Fruit fly (Drosophila melanogaster) whole organism, embryonic: Measurements from ENCODE around the gene CG43938.
A peak's percentile ranks its signal among the peaks of the same experiment; 100 is the strongest.

Experiments
- Abd-B ChIP-seq: fragments of 200-800 bp; sonication (Bioruptor generic); optimal IDR thresholded peaks from 2 replicates; lab custom pipeline; 2018; ENCODE audit warnings: missing biosample characterization, mild to moderate bottlenecking, missing genetic modification characterization, moderate library complexity
- Antp ChIP-seq: fragments of 200-800 bp; sonication (Bioruptor generic); optimal IDR thresholded peaks from 3 replicates; lab custom pipeline; 2016; ENCODE audit warnings: missing biosample characterization, missing genetic modification characterization
- Blimp-1 ChIP-seq: fragments of 200-800 bp; sonication (Bioruptor generic); optimal IDR thresholded peaks from 3 replicates; lab custom pipeline; 2018; ENCODE audit warnings: missing biosample characterization, missing genetic modification characterization, mild to moderate bottlenecking, moderate library complexity, missing genetic modification reagents
- CG10321 ChIP-seq: fragments of 200-800 bp; sonication (Bioruptor generic); IDR thresholded peaks from 2 replicates; pipeline ENCODE4 v1.3.6; 2022; ENCODE audit warnings: missing biosample characterization, missing genetic modification characterization
- CG1233 ChIP-seq: fragments of 200-800 bp; sonication (Bioruptor generic); optimal IDR thresholded peaks from 4 replicates; lab custom pipeline; 2018; ENCODE audit warnings: missing biosample characterization, mild to moderate bottlenecking, missing genetic modification characterization
- CG13424 ChIP-seq: fragments of 200-800 bp; sonication (Bioruptor generic); optimal IDR thresholded peaks from 2 replicates; lab custom pipeline; 2019; ENCODE audit warnings: missing biosample characterization, mild to moderate bottlenecking, missing genetic modification characterization, moderate library complexity
- CG13624 ChIP-seq: fragments of 200-800 bp; sonication (Bioruptor generic); optimal IDR thresholded peaks from 2 replicates; lab custom pipeline; 2016; ENCODE audit warnings: missing biosample characterization, missing genetic modification characterization
- CG14710 ChIP-seq: fragments of 200-800 bp; sonication (Bioruptor generic); optimal IDR thresholded peaks from 3 replicates; lab custom pipeline; 2019; ENCODE audit warnings: missing biosample characterization, mild to moderate bottlenecking, missing genetic modification characterization, moderate library complexity
- CG15011 ChIP-seq: fragments of 200-800 bp; sonication (Bioruptor generic); optimal IDR thresholded peaks from 3 replicates; lab custom pipeline; 2018; ENCODE audit warnings: missing biosample characterization, mild to moderate bottlenecking, missing genetic modification characterization
- CG15073 ChIP-seq: fragments of 200-800 bp; sonication (Bioruptor generic); optimal IDR thresholded peaks from 2 replicates; lab custom pipeline; 2016; ENCODE audit warnings: missing biosample characterization, missing genetic modification characterization
- CG17359 ChIP-seq: fragments of 200-800 bp; sonication (Bioruptor generic); optimal IDR thresholded peaks from 3 replicates; lab custom pipeline; 2018; ENCODE audit warnings: missing biosample characterization, mild to moderate bottlenecking, missing genetic modification characterization, moderate library complexity
- CG2202 ChIP-seq: fragments of 200-800 bp; sonication (Bioruptor generic); optimal IDR thresholded peaks from 2 replicates; lab custom pipeline; 2018; ENCODE audit warnings: missing biosample characterization, mild to moderate bottlenecking, missing genetic modification characterization
- CG30431 ChIP-seq: fragments of 200-800 bp; sonication (Bioruptor generic); optimal IDR thresholded peaks from 2 replicates; lab custom pipeline; 2017; ENCODE audit warnings: missing biosample characterization, missing genetic modification characterization
- CG3281 ChIP-seq: fragments of 200-800 bp; sonication (Bioruptor generic); optimal IDR thresholded peaks from 3 replicates; lab custom pipeline; 2017; ENCODE audit warnings: missing biosample characterization, mild to moderate bottlenecking, missing genetic modification characterization
- CG4424 ChIP-seq: fragments of 200-800 bp; sonication (Bioruptor generic); optimal IDR thresholded peaks from 3 replicates; lab custom pipeline; 2016; ENCODE audit warnings: missing biosample characterization, missing genetic modification characterization
- CG4730 ChIP-seq: fragments of 200-800 bp; sonication (Bioruptor generic); IDR thresholded peaks from 2 replicates; pipeline ENCODE4 v1.3.6; 2022; ENCODE audit warnings: missing biosample characterization, missing genetic modification characterization
- CG7839 ChIP-seq: fragments of 200-800 bp; sonication (Bioruptor generic); optimal IDR thresholded peaks from 3 replicates; lab custom pipeline; 2018; ENCODE audit warnings: missing biosample characterization, mild to moderate bottlenecking, missing genetic modification characterization, moderate library complexity
- CG7987 ChIP-seq: fragments of 200-800 bp; sonication (Bioruptor generic); optimal IDR thresholded peaks from 2 replicates; lab custom pipeline; 2018; ENCODE audit warnings: missing biosample characterization, mild to moderate bottlenecking, missing genetic modification characterization, moderate library complexity
- CG9437 ChIP-seq: fragments of 200-800 bp; sonication (Bioruptor generic); optimal IDR thresholded peaks from 2 replicates; lab custom pipeline; 2018; ENCODE audit warnings: missing biosample characterization, mild to moderate bottlenecking, missing genetic modification characterization
- Dip2 ChIP-seq: fragments of 200-800 bp; sonication (Bioruptor generic); IDR thresholded peaks from 2 replicates; pipeline ENCODE4 v1.3.6; 2022; ENCODE audit warnings: missing biosample characterization, missing genetic modification characterization
- Doc3 ChIP-seq: fragments of 200-800 bp; sonication (Bioruptor generic); IDR thresholded peaks from 3 replicates; pipeline ENCODE4 v1.3.6; 2022; ENCODE audit warnings: missing biosample characterization, missing genetic modification characterization; ENCODE audit not compliant: partially characterized antibody
- Hand ChIP-seq: fragments of 200-800 bp; sonication (Bioruptor generic); optimal IDR thresholded peaks from 2 replicates; lab custom pipeline; 2017; ENCODE audit warnings: mild to moderate bottlenecking, missing biosample characterization, missing genetic modification reagents, missing genetic modification characterization
- NfI ChIP-seq: fragments of 200-800 bp; sonication (Bioruptor generic); optimal IDR thresholded peaks from 3 replicates; lab custom pipeline; 2018; ENCODE audit warnings: missing biosample characterization, mild to moderate bottlenecking, missing genetic modification characterization, moderate library complexity
- Oaz ChIP-seq: fragments of 200-800 bp; sonication (Bioruptor generic); IDR thresholded peaks from 2 replicates; pipeline ENCODE4 v1.3.6; 2022; ENCODE audit warnings: missing biosample characterization, missing genetic modification characterization
- Rx ChIP-seq: fragments of 200-800 bp; sonication (Bioruptor generic); IDR thresholded peaks from 2 replicates; pipeline ENCODE4 v1.3.6; 2022; ENCODE audit warnings: missing biosample characterization, missing genetic modification characterization
- Sin3A ChIP-seq: fragments of >200 bp; optimal IDR thresholded peaks from 2 replicates; lab custom pipeline; 2018
- ab ChIP-seq: fragments of 200-800 bp; sonication (Bioruptor generic); optimal IDR thresholded peaks from 2 replicates; lab custom pipeline; 2016; ENCODE audit warnings: missing biosample characterization, missing genetic modification characterization
- ara ChIP-seq: fragments of 200-800 bp; sonication (Bioruptor generic); IDR thresholded peaks from 2 replicates; pipeline ENCODE4 v1.3.6; 2022; ENCODE audit warnings: missing biosample characterization, missing genetic modification characterization
- ash1 ChIP-seq: fragments of 200-800 bp; sonication (Bioruptor generic); optimal IDR thresholded peaks from 2 replicates; lab custom pipeline; 2018; ENCODE audit warnings: missing biosample characterization, mild to moderate bottlenecking, missing genetic modification characterization
- dm ChIP-seq: fragments of 200-800 bp; sonication (Bioruptor generic); optimal IDR thresholded peaks from 3 replicates; lab custom pipeline; 2016; ENCODE audit warnings: missing biosample characterization, missing genetic modification characterization
- exex ChIP-seq: fragments of 200-800 bp; sonication (Bioruptor generic); optimal IDR thresholded peaks from 4 replicates; lab custom pipeline; 2018; ENCODE audit warnings: missing biosample characterization, mild to moderate bottlenecking, missing genetic modification characterization, moderate library complexity
- fu2 ChIP-seq: fragments of 200-800 bp; sonication (Bioruptor generic); optimal IDR thresholded peaks from 2 replicates; lab custom pipeline; 2016; ENCODE audit warnings: missing biosample characterization, missing genetic modification characterization
- grau ChIP-seq: fragments of 200-800 bp; optimal IDR thresholded peaks from 3 replicates; lab custom pipeline; 2019; ENCODE audit warnings: missing biosample characterization, mild to moderate bottlenecking, missing genetic modification characterization, moderate library complexity
- h ChIP-seq: fragments of >200 bp; optimal IDR thresholded peaks from 2 replicates; lab custom pipeline; 2017
- jumu ChIP-seq: fragments of 200-800 bp; sonication (Bioruptor generic); optimal IDR thresholded peaks from 3 replicates; lab custom pipeline; 2016; ENCODE audit warnings: missing biosample characterization, missing genetic modification characterization
- kay ChIP-seq: fragments of 200-800 bp; sonication (Bioruptor generic); optimal IDR thresholded peaks from 2 replicates; lab custom pipeline; 2016; ENCODE audit warnings: missing biosample characterization, missing genetic modification characterization
- luna ChIP-seq: fragments of 200-800 bp; sonication (Bioruptor generic); optimal IDR thresholded peaks from 2 replicates; lab custom pipeline; 2016; ENCODE audit warnings: missing biosample characterization, missing genetic modification characterization
- maf-S ChIP-seq: fragments of 200-800 bp; sonication (Bioruptor generic); optimal IDR thresholded peaks from 2 replicates; lab custom pipeline; 2016; ENCODE audit warnings: missing biosample characterization, missing genetic modification characterization
- mld ChIP-seq: fragments of 200-800 bp; sonication (Bioruptor generic); IDR thresholded peaks from 3 replicates; pipeline ENCODE4 v1.3.6; 2022; ENCODE audit warnings: missing biosample characterization, missing genetic modification characterization; ENCODE audit not compliant: partially characterized antibody
- odd ChIP-seq: fragments of 200-800 bp; sonication (Bioruptor generic); optimal IDR thresholded peaks from 2 replicates; lab custom pipeline; 2017; ENCODE audit warnings: missing biosample characterization, mild to moderate bottlenecking, missing genetic modification characterization
- onecut ChIP-seq: fragments of 200-800 bp; sonication (Bioruptor generic); IDR thresholded peaks from 2 replicates; pipeline ENCODE4 v1.3.6; 2022; ENCODE audit warnings: missing biosample characterization, missing genetic modification characterization
- pho ChIP-seq: fragments of 200-800 bp; sonication (Bioruptor generic); optimal IDR thresholded peaks from 2 replicates; lab custom pipeline; 2016; ENCODE audit warnings: missing biosample characterization, missing genetic modification characterization
- prd ChIP-seq, 3 experiments: fragments of >200 bp in 2 of 3; fragments of 200-800 bp in 1 of 3; sonication (Bioruptor generic) in 1 of 3; optimal IDR thresholded peaks in 2 of 3; IDR thresholded peaks in 1 of 3; 2 replicates in 2 of 3; 3 replicates in 1 of 3; pipeline versions ENCODE4 v1.3.6 to Lab custom; 2017 to 2022; ENCODE audit warnings: missing biosample characterization in 1 of 3, missing genetic modification characterization in 1 of 3
- repo ChIP-seq: fragments of 200-800 bp; sonication (Bioruptor generic); optimal IDR thresholded peaks from 2 replicates; lab custom pipeline; 2016; ENCODE audit warnings: missing biosample characterization, missing genetic modification characterization
- row ChIP-seq: fragments of 200-800 bp; sonication (Bioruptor generic); IDR thresholded peaks from 3 replicates; pipeline ENCODE4 v1.3.6; 2022; ENCODE audit warnings: missing biosample characterization, missing genetic modification characterization
- sisA ChIP-seq: fragments of 200-800 bp; sonication (Bioruptor generic); IDR thresholded peaks from 2 replicates; pipeline ENCODE4 v1.3.6; 2022; ENCODE audit warnings: missing biosample characterization, missing genetic modification characterization
- tll ChIP-seq, 2 experiments: fragments of 200-800 bp in 1 of 2; fragments of >200 bp in 1 of 2; sonication (Bioruptor generic) in 1 of 2; optimal IDR thresholded peaks; 2 replicates each; lab custom pipeline; 2017 to 2019; ENCODE audit warnings: missing biosample characterization in 2 of 2, missing genetic modification characterization in 2 of 2, mild to moderate bottlenecking in 1 of 2, moderate library complexity in 1 of 2
- toy ChIP-seq: fragments of 200-800 bp; sonication (Bioruptor generic); IDR thresholded peaks from 2 replicates; pipeline ENCODE4 v1.3.6; 2022; ENCODE audit warnings: missing biosample characterization, missing genetic modification characterization
- z ChIP-seq: fragments of 200-800 bp; sonication (Bioruptor generic); IDR thresholded peaks from 3 replicates; pipeline ENCODE4 v1.3.6; 2022; ENCODE audit warnings: missing biosample characterization, missing genetic modification characterization
- zfh2 ChIP-seq: fragments of 200-800 bp; sonication (Bioruptor generic); optimal IDR thresholded peaks from 2 replicates; lab custom pipeline; 2016; ENCODE audit warnings: missing biosample characterization, missing genetic modification characterization

The CG43938 gene

dm6 chr3L:21172527-21173253 is 51.2 kb downstream of the CG43938 start, which contains the start of the genes chb and AsnS (continued):
- TF ChIP-seq CG9437 (GFP tag; lab: Kevin White, UChicago) (peak; percentile 82), Hand (GFP tag; lab: Kevin White, UChicago) (peak; percentile 77), Blimp-1 (GFP tag; lab: Kevin White, UChicago) (peak; percentile 90), ab (GFP tag; lab: Kevin White, UChicago) (no peak), grau (peak; percentile 94), repo (GFP tag; lab: Kevin White, UChicago) (peak; percentile 59), CG15011 (GFP tag; lab: Kevin White, UChicago) (peak; percentile 80), CG7987 (GFP tag; lab: Kevin White, UChicago) (peak; percentile 74), CG1233 (GFP tag; lab: Kevin White, UChicago) (peak; percentile 87), CG30431 (GFP tag; lab: Kevin White, UChicago) (peak; percentile 44), tll (GFP tag; optimal IDR thresholded peaks at IDR 0.05; lab: Kevin White, UChicago) (no peak), ara (GFP tag; lab: Robert Waterston, UW) (peak; percentile 82), CG17359 (tag; lab: Kevin White, UChicago) (peak; percentile 96), luna (GFP tag; lab: Kevin White, UChicago) (peak; percentile 59), CG3281 (GFP tag; lab: Kevin White, UChicago) (peak; percentile 89), CG13624 (GFP tag; lab: Kevin White, UChicago) (peak; percentile 79), ash1 (GFP tag; lab: Kevin White, UChicago) (no peak), Doc3 (GFP tag; lab: Robert Waterston, UW) (no peak), Rx (peak; percentile 75), exex (tag; lab: Kevin White, UChicago) (peak; percentile 67), h (no peak), CG15073 (GFP tag; lab: Kevin White, UChicago) (peak; percentile 12), CG4424 (GFP tag; lab: Kevin White, UChicago) (peak; percentile 82), kay (GFP tag; lab: Kevin White, UChicago) (peak; percentile 72), sisA (GFP tag; lab: Robert Waterston, UW) (peak; percentile 90), CG14710 (peak; percentile 70), fu2 (GFP tag; lab: Kevin White, UChicago) (peak; percentile 78), mld (GFP tag; lab: Robert Waterston, UW) (no peak), NfI (GFP tag; lab: Kevin White, UChicago) (peak; percentile 90), prd (optimal IDR thresholded peaks at IDR 0.05; lab: Kevin White, UChicago) (no peak), prd (GFP tag; IDR thresholded peaks at IDR 0.05; lab: Robert Waterston, UW) (peak; percentile 93), odd (GFP tag; lab: Kevin White, UChicago) (peak; percentile 83), Sin3A (lab: Kevin White, UChicago) (no peak), Oaz (GFP tag; lab: Robert Waterston, UW) (peak; percentile 88), jumu (GFP tag; lab: Kevin White, UChicago) (peak; percentile 41), CG2202 (tag; lab: Kevin White, UChicago) (peak; percentile 67), onecut (GFP tag; lab: Robert Waterston, UW) (peak; percentile 80), dm (GFP tag; lab: Kevin White, UChicago) (no peak), CG13424 (peak; percentile 92), zfh2 (GFP tag; lab: Kevin White, UChicago) (peak; percentile 52), CG10321 (GFP tag; lab: Robert Waterston, UW) (peak; percentile 76), pho (GFP tag; lab: Kevin White, UChicago) (peak; percentile 72), CG4730 (GFP tag; lab: Robert Waterston, UW) (peak; percentile 93), toy (peak; percentile 58; the same call in 1 of the 2 replicates), Antp (GFP tag; lab: Kevin White, UChicago) (peak; percentile 55), z (GFP tag; lab: Robert Waterston, UW) (peak; percentile 59; the same call in 1 of the 3 replicates), Abd-B (GFP tag; lab: Kevin White, UChicago) (peak; percentile 92), maf-S (GFP tag; lab: Kevin White, UChicago) (peak; percentile 72), CG7839 (tag; lab: Kevin White, UChicago) (peak; percentile 93), row (GFP tag; lab: Robert Waterston, UW) (peak; percentile 96), Dip2 (GFP tag; lab: Robert Waterston, UW) (no peak)
